Worm (Caenorhabditis elegans): Measurements from ENCODE around the gene ril-2.

DNA sequence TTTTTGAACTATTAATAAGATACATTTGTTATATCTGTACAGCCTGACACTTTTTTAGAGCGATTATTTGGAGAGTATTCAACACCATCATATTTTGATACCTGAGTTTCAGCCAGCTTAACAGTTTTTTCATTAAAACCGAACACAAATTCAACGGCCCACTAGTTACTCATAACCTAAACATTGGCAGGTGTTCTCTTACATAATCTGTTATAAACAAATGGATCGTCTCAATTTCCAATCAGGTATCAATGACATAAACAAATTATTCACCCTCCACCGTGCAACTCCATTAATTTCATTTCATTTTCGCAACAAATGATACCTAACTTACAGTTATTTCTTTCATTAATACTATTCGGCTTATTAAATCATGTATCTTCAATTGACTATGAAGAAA is 12.1 kb upstream of the ril-2 start, which contains the start of gene cubn-1:
- no peak for TF ChIP-seq tlp-1 (tag; optimal IDR thresholded peaks at IDR 0.05)
- TF ChIP-seq mdl-1 (tag; optimal IDR thresholded peaks at IDR 0.05), result no peak
- TF ChIP-seq nhr-237 (tag; optimal IDR thresholded peaks at IDR 0.05), result no peak
- TF ChIP-seq elt-3 (tag; optimal IDR thresholded peaks at IDR 0.05), result no peak
- TF ChIP-seq ceh-82 (tag; optimal IDR thresholded peaks at IDR 0.05), result no peak

Measured in whole organism, L1 larva.